Worm (Caenorhabditis elegans) whole organism, late embryonic: ENCODE measurements around the gene K05D4.9.

ENCODE experiments used
- ceh-45 ChIP-seq: fragments of 200-800 bp; sonication (Bioruptor generic); IDR thresholded peaks from 2 replicates; pipeline ENCODE4 v1.3.6; 2022; ENCODE audit warnings: missing genetic modification reagents, missing genetic modification characterization, missing compliant biosample characterization
- ceh-9 ChIP-seq: sonication (generic microtip); optimal IDR thresholded peaks from 2 replicates; lab custom pipeline; 2016; ENCODE audit warnings: mild to moderate bottlenecking, missing genetic modification characterization, inconsistent platforms, missing compliant biosample characterization
- mec-3 ChIP-seq: sonication (generic microtip); optimal IDR thresholded peaks from 2 replicates; lab custom pipeline; 2016; ENCODE audit warnings: borderline replicate concordance, missing genetic modification characterization, missing compliant biosample characterization
- nhr-11 ChIP-seq: fragments of 150-350 bp; optimal IDR thresholded peaks from 2 replicates; lab custom pipeline; 2014; ENCODE audit warnings: missing biosample characterization, missing genetic modification characterization
- rnt-1 ChIP-seq: sonication (generic microtip); optimal IDR thresholded peaks from 2 replicates; lab custom pipeline; 2016; ENCODE audit warnings: missing genetic modification characterization, missing compliant biosample characterization

DNA sequence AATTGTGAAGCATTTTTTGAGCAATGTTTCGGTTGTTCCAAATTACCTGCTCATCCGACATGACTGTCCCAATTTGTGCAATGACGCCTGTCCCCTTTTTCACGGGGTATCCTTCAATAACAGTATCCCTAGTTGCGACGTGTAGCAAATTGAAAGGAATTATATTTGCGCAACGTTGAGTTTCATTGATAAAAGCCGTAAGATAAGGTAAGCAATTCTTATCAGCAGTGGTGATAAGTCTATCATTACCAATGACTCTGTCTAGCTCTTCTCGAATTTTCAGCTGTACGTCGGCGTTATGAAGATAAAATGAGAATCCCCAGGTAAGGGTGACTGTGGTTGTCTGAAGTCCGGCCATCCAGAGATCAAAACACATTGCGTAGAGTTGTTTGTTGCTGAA lies 2.5 kb upstream of the K05D4.9 start:
- no peak for TF ChIP-seq ceh-9
- no peak for TF ChIP-seq nhr-11 (tag; lab: Kevin White, UChicago)
- no peak for TF ChIP-seq mec-3 (tag; lab: Kevin White, UChicago)
- TF ChIP-seq ceh-45 (GFP tag; lab: Robert Waterston, UW): no peak
- TF ChIP-seq rnt-1 (tag; lab: Kevin White, UChicago): no peak
